Fruit fly (Drosophila melanogaster) whole organism, wandering third instar larva: Measurements from ENCODE around the gene CG13721.

Source experiments
- Dfd ChIP-seq: fragments of >200 bp; optimal IDR thresholded peaks from 2 replicates; lab custom pipeline; 2017; ENCODE audit warnings: missing biosample characterization, missing genetic modification characterization
- Myc ChIP-seq: fragments of >200 bp; optimal IDR thresholded peaks from 2 replicates; lab custom pipeline; 2017
- brk ChIP-seq: fragments of 200-800 bp; sonication (Bioruptor generic); optimal IDR thresholded peaks from 2 replicates; lab custom pipeline; 2016; ENCODE audit warnings: missing biosample characterization, mild to moderate bottlenecking, missing genetic modification characterization
- h ChIP-seq: fragments of 200-800 bp; sonication (Bioruptor generic); optimal IDR thresholded peaks from 3 replicates; lab custom pipeline; 2016; ENCODE audit warnings: missing biosample characterization, mild to moderate bottlenecking, missing genetic modification characterization
- psq ChIP-seq: fragments of 200-800 bp; sonication (Bioruptor generic); optimal IDR thresholded peaks from 3 replicates; lab custom pipeline; 2017; ENCODE audit warnings: missing biosample characterization, mild to moderate bottlenecking, missing genetic modification characterization, moderate library complexity
- sv ChIP-seq: fragments of 200-800 bp; sonication (Bioruptor generic); optimal IDR thresholded peaks from 3 replicates; lab custom pipeline; 2016; ENCODE audit warnings: missing biosample characterization, missing genetic modification characterization

- TF ChIP-seq Myc (lab: Kevin White, UChicago) (no peak), brk (GFP tag; lab: Kevin White, UChicago) (no peak), psq (GFP tag; lab: Kevin White, UChicago) (no peak), h (GFP tag; lab: Kevin White, UChicago) (no peak), Dfd (GFP tag; lab: Kevin White, UChicago) (no peak), sv (no peak)
Measured at dm6 chr3L:4458063-4458462, 39.5 kb downstream of the CG13721 start, which contains the start of gene CG11345.
